Fruit fly (Drosophila melanogaster): ENCODE results near the gene CG31524.
A peak's percentile ranks its signal among the peaks of the same experiment; 100 is the strongest.

CG31524 gene

dm6 chr3R:30540196-30540595 is 26.0 kb upstream of the CG31524 start (continued):
- TF ChIP-seq insv (GFP tag; optimal IDR thresholded peaks at IDR 0.05) (peak in 1 of 2 experiments; percentile 33), jing (GFP tag; optimal IDR thresholded peaks at IDR 0.05) (peak; percentile 79), CG1233 (GFP tag; optimal IDR thresholded peaks at IDR 0.05) (peak; percentile 87), unpg (GFP tag; optimal IDR thresholded peaks at IDR 0.05) (peak; percentile 93), Ets65A (GFP tag) (peak; percentile 99), emc (GFP tag; optimal IDR thresholded peaks at IDR 0.05) (peak; percentile 90), CG7987 (GFP tag; optimal IDR thresholded peaks at IDR 0.05) (peak; percentile 86), CG4854 (GFP tag; optimal IDR thresholded peaks at IDR 0.05) (peak; percentile 87), so (GFP tag; IDR thresholded peaks at IDR 0.05) (peak; percentile 93), CG3407 (GFP tag; optimal IDR thresholded peaks at IDR 0.05) (peak; percentile 83), Max (GFP tag; optimal IDR thresholded peaks at IDR 0.05) (peak; percentile 83), CG33213 (GFP tag; optimal IDR thresholded peaks at IDR 0.05) (peak; percentile 94), CG11093 (GFP tag; IDR thresholded peaks at IDR 0.05) (peak; percentile 85; the same call in 2 of the 3 replicates), gt (GFP tag; IDR thresholded peaks at IDR 0.05) (peak; percentile 81), ap (GFP tag; IDR thresholded peaks at IDR 0.05) (peak; percentile 90), CG18619 (GFP tag; optimal IDR thresholded peaks at IDR 0.05) (peak; percentile 91), CTCF (GFP tag; optimal IDR thresholded peaks at IDR 0.05) (peak; percentile 43), CG43689 (GFP tag; IDR thresholded peaks at IDR 0.05) (peak; percentile 80), CG12391 (tag; optimal IDR thresholded peaks at IDR 0.05) (peak; percentile 88), Sry-β (GFP tag; optimal IDR thresholded peaks at IDR 0.05) (no peak), bab2 (GFP tag; optimal IDR thresholded peaks at IDR 0.05) (peak; percentile 95), dan (GFP tag; IDR thresholded peaks at IDR 0.05) (peak; percentile 52; the same call in 1 of the 2 replicates), lbe (GFP tag; optimal IDR thresholded peaks at IDR 0.05) (no peak), her (GFP tag; optimal IDR thresholded peaks at IDR 0.05) (peak; percentile 94), CG16813 (GFP tag; IDR thresholded peaks at IDR 0.05; ENCODE audit: partially characterized antibody) (no peak), gce (GFP tag; IDR thresholded peaks at IDR 0.05) (peak; percentile 88; the same call in 2 of the 3 replicates), Ets97D (GFP tag; optimal IDR thresholded peaks at IDR 0.05) (peak; percentile 83), Oaz (GFP tag; IDR thresholded peaks at IDR 0.05) (peak; percentile 88), Elba2 (GFP tag; optimal IDR thresholded peaks at IDR 0.05) (no peak), ssp (GFP tag; IDR thresholded peaks at IDR 0.05) (peak; percentile 76), YL-1 (GFP tag; optimal IDR thresholded peaks at IDR 0.05) (peak; percentile 68), CrebB (tag; optimal IDR thresholded peaks at IDR 0.05) (peak; percentile 83), fru (optimal IDR thresholded peaks at IDR 0.05) (no peak), Opbp (GFP tag; IDR thresholded peaks at IDR 0.05; ENCODE audit: partially characterized antibody) (no peak), yki (optimal IDR thresholded peaks at IDR 0.05) (no peak), CG3281 (GFP tag; optimal IDR thresholded peaks at IDR 0.05) (peak; percentile 92), klu (GFP tag; IDR thresholded peaks at IDR 0.05) (peak; percentile 86), CG13894 (tag; optimal IDR thresholded peaks at IDR 0.05) (peak; percentile 92), Fer3 (tag; optimal IDR thresholded peaks at IDR 0.05) (peak; percentile 95), crp (GFP tag; optimal IDR thresholded peaks at IDR 0.05) (peak in 1 of 2 experiments; percentile 41), CG8290 (GFP tag; optimal IDR thresholded peaks at IDR 0.05) (peak; percentile 78), CG8290 (tag; optimal IDR thresholded peaks at IDR 0.05) (peak in 1 of 2 experiments; percentile 91), tup (GFP tag; optimal IDR thresholded peaks at IDR 0.05) (peak; percentile 80), gcm (GFP tag; optimal IDR thresholded peaks at IDR 0.05) (peak; percentile 81), kay (GFP tag; optimal IDR thresholded peaks at IDR 0.05) (peak; percentile 80), sna (GFP tag; IDR thresholded peaks at IDR 0.05; ENCODE audit: partially characterized antibody) (no peak), Hr3 (GFP tag; optimal IDR thresholded peaks at IDR 0.05) (peak; percentile 86), Sox100B (GFP tag; optimal IDR thresholded peaks at IDR 0.05) (peak; percentile 85), Optix (GFP tag; IDR thresholded peaks at IDR 0.05) (peak; percentile 87), trh (GFP tag; optimal IDR thresholded peaks at IDR 0.05) (peak; percentile 69), Ptx1 (GFP tag; IDR thresholded peaks at IDR 0.05) (peak; percentile 94), sqz (GFP tag; optimal IDR thresholded peaks at IDR 0.05) (peak; percentile 72), CG13775 (GFP tag; optimal IDR thresholded peaks at IDR 0.05) (peak; percentile 82)

All from whole organism, embryonic.